Fruit fly (Drosophila melanogaster): ENCODE results near the gene CG42713.

Gene CG42713

DNA sequence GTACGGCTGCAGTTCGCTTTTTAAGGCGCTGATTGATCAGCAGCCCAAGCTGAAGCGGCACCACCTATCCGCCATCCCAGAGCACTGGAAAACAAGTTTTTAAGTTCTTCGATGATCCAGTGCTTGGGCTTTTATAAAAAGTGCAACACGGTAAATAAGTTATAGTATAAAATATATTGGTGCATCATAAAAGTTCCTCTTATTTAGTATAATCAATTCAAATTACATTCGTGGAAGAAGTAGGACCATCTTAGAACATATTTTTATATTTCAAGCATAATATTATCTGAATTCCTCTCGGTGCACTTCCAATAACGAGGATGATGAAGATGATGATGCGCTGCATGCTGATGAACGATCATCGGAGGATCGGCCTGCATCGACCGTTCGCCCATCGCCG, 35.8 kb upstream of the CG42713 start (continued):
- TF ChIP-seq Met (GFP tag; optimal IDR thresholded peaks at IDR 0.05), result peak; percentile 68
- TF ChIP-seq Blimp-1 (GFP tag; optimal IDR thresholded peaks at IDR 0.05), result no peak
- TF ChIP-seq Sox14 (GFP tag; optimal IDR thresholded peaks at IDR 0.05), result peak; percentile 56
- TF ChIP-seq CG16779 (tag; optimal IDR thresholded peaks at IDR 0.05), result no peak
- peak; percentile 62 for TF ChIP-seq CG10669 (GFP tag; optimal IDR thresholded peaks at IDR 0.05)
- no peak for TF ChIP-seq CG7368 (GFP tag; optimal IDR thresholded peaks at IDR 0.05)
- peak; percentile 47 for TF ChIP-seq net (GFP tag; optimal IDR thresholded peaks at IDR 0.05)
- TF ChIP-seq fd85E (GFP tag; optimal IDR thresholded peaks at IDR 0.05), result no peak
- peak; percentile 6 for TF ChIP-seq CG9139 (GFP tag; optimal IDR thresholded peaks at IDR 0.05)
- no peak for TF ChIP-seq CG4318 (GFP tag; optimal IDR thresholded peaks at IDR 0.05)
- no peak for TF ChIP-seq Hr38 (GFP tag; optimal IDR thresholded peaks at IDR 0.05)
- no peak for TF ChIP-seq pdm3 (GFP tag; optimal IDR thresholded peaks at IDR 0.05)
- TF ChIP-seq CG15336 (GFP tag; IDR thresholded peaks at IDR 0.05), result no peak
- TF ChIP-seq Hr39 (GFP tag; optimal IDR thresholded peaks at IDR 0.05), result peak; percentile 30
- TF ChIP-seq OdsH (GFP tag; optimal IDR thresholded peaks at IDR 0.05), result no peak
- peak; percentile 40 for TF ChIP-seq CG10631 (GFP tag; optimal IDR thresholded peaks at IDR 0.05)
- TF ChIP-seq Sox15 (GFP tag; optimal IDR thresholded peaks at IDR 0.05), result no peak
- TF ChIP-seq CG3032 (tag; optimal IDR thresholded peaks at IDR 0.05), result peak; percentile 69
- TF ChIP-seq salr (GFP tag; optimal IDR thresholded peaks at IDR 0.05), result peak in 1 of 2 experiments; percentile 21
- peak; percentile 86 for TF ChIP-seq svp (GFP tag)
- peak; percentile 89 for TF ChIP-seq Eip78C (GFP tag)
- no peak for TF ChIP-seq Gug (GFP tag; IDR thresholded peaks at IDR 0.05)
- TF ChIP-seq topi (GFP tag; optimal IDR thresholded peaks at IDR 0.05), result peak; percentile 65
- no peak for TF ChIP-seq eg (GFP tag; IDR thresholded peaks at IDR 0.05)
- TF ChIP-seq spab (GFP tag; optimal IDR thresholded peaks at IDR 0.05), result peak; percentile 52
- peak; percentile 60 for TF ChIP-seq CG6808 (GFP tag; optimal IDR thresholded peaks at IDR 0.05)
- no peak for TF ChIP-seq CG11762 (GFP tag; optimal IDR thresholded peaks at IDR 0.05; ENCODE audit: insufficient read depth)
- TF ChIP-seq ss (GFP tag; optimal IDR thresholded peaks at IDR 0.05), result peak; percentile 49 to 70
- peak; percentile 28 for TF ChIP-seq lz (GFP tag; optimal IDR thresholded peaks at IDR 0.05)
- peak; percentile 12 for TF ChIP-seq CG11902 (GFP tag; optimal IDR thresholded peaks at IDR 0.05)
- peak; percentile 13 for TF ChIP-seq achi (GFP tag; optimal IDR thresholded peaks at IDR 0.05)
- peak; percentile 45 for TF ChIP-seq cyc (GFP tag; optimal IDR thresholded peaks at IDR 0.05)
- TF ChIP-seq fkh (GFP tag; optimal IDR thresholded peaks at IDR 0.05), result no peak
- TF ChIP-seq CG34406 (GFP tag; optimal IDR thresholded peaks at IDR 0.05), result no peak
- TF ChIP-seq Ets21C (GFP tag; optimal IDR thresholded peaks at IDR 0.05), result no peak
- TF ChIP-seq dac (GFP tag; optimal IDR thresholded peaks at IDR 0.05), result no peak
- TF ChIP-seq CG8119 (GFP tag; IDR thresholded peaks at IDR 0.05), result no peak
- TF ChIP-seq Lpt (GFP tag; optimal IDR thresholded peaks at IDR 0.05), result no peak
- TF ChIP-seq Eip75B (GFP tag; optimal IDR thresholded peaks at IDR 0.05), result peak; percentile 52

dm6 chr2L:8857752-8858151, 33.5 kb upstream of the CG42713 start:
- TF ChIP-seq dsx (GFP tag; optimal IDR thresholded peaks at IDR 0.05; ENCODE audit: poor library complexity, severe bottlenecking), result peak; percentile 14
- TF ChIP-seq CG11902 (GFP tag; optimal IDR thresholded peaks at IDR 0.05), result no peak
- peak in 1 of 2 experiments; percentile 89 for TF ChIP-seq ss (GFP tag; optimal IDR thresholded peaks at IDR 0.05)
- peak; percentile 32 for TF ChIP-seq CG1621 (tag; optimal IDR thresholded peaks at IDR 0.05)

- TF ChIP-seq Lpt (GFP tag; optimal IDR thresholded peaks at IDR 0.05), result no peak
- peak; percentile 73 for TF ChIP-seq fkh (GFP tag; optimal IDR thresholded peaks at IDR 0.05)
- TF ChIP-seq Hr4 (GFP tag; optimal IDR thresholded peaks at IDR 0.05), result no peak
- TF ChIP-seq Smox (GFP tag; optimal IDR thresholded peaks at IDR 0.05), result peak; percentile 9
- TF ChIP-seq svp (GFP tag), result peak; percentile 60
- TF ChIP-seq vri (GFP tag; optimal IDR thresholded peaks at IDR 0.05), result peak; percentile 75
- TF ChIP-seq Sox102F (GFP tag; optimal IDR thresholded peaks at IDR 0.05), result peak; percentile 29
- TF ChIP-seq esn (GFP tag; optimal IDR thresholded peaks at IDR 0.05), result peak; percentile 27
- TF ChIP-seq Eip75B (GFP tag; optimal IDR thresholded peaks at IDR 0.05), result no peak
- TF ChIP-seq Met (GFP tag; optimal IDR thresholded peaks at IDR 0.05), result peak; percentile 3
Measured at dm6 chr2L:8859839-8860238, 31.4 kb upstream of the CG42713 start.

Data from whole organism, prepupa.